Fruit fly (Drosophila melanogaster) S2 (cell line): ENCODE data around the gene RhoL.
A peak's percentile ranks its signal among the peaks of the same experiment; 100 is the strongest.

Source experiments
- CG8478 ChIP-seq: fragments of >200 bp; optimal IDR thresholded peaks from 2 replicates; lab custom pipeline; 2018
- CTCF ChIP-seq, 2 experiments: fragments of >200 bp; optimal IDR thresholded peaks; 2 replicates each; lab custom pipeline; 2018

RhoL gene

dm6 chr3R:9499238-9499637, 3.1 kb downstream of the RhoL start:
- TF ChIP-seq CG8478 (lab: Kevin White, UChicago) (no peak), CTCF (optimal IDR thresholded peaks at IDR 0.05; lab: Kevin White, UChicago) (no peak)

- TF ChIP-seq CTCF (optimal IDR thresholded peaks at IDR 0.05; lab: Kevin White, UChicago) (peak; percentile 43 to 59), CG8478 (lab: Kevin White, UChicago) (no peak)
These were observed 5.6 kb downstream of the RhoL start for dm6 chr3R:9496748-9497147.

dm6 chr3R:9494627-9495009, 7.8 kb downstream of the RhoL start, which contains the start of gene phu:
Gene phu (plus strand): TSS chr3R:9494801.
- TF ChIP-seq CTCF (optimal IDR thresholded peaks at IDR 0.05; lab: Kevin White, UChicago): no peak
- no peak for TF ChIP-seq CG8478 (lab: Kevin White, UChicago)

- TF ChIP-seq CTCF (optimal IDR thresholded peaks at IDR 0.05; lab: Kevin White, UChicago): no peak
- no peak for TF ChIP-seq CG8478 (lab: Kevin White, UChicago)
These were observed 8.5 kb downstream of the RhoL start, which contains the start of gene CG16779 for dm6 chr3R:9493627-9494626. Gene CG16779 (minus strand): TSS chr3R:9493677.

- no peak for TF ChIP-seq CG8478 (lab: Kevin White, UChicago)
- TF ChIP-seq CTCF (optimal IDR thresholded peaks at IDR 0.05; lab: Kevin White, UChicago): no peak
These were observed 10.3 kb downstream of the RhoL start for dm6 chr3R:9492100-9492499.

dm6 chr3R:9491065-9491567, 11.3 kb downstream of the RhoL start:
- TF ChIP-seq CTCF (optimal IDR thresholded peaks at IDR 0.05; lab: Kevin White, UChicago) (no peak), CG8478 (lab: Kevin White, UChicago) (no peak)

- TF ChIP-seq CG8478 (lab: Kevin White, UChicago) (no peak), CTCF (optimal IDR thresholded peaks at IDR 0.05; lab: Kevin White, UChicago) (no peak)
These were observed 13.9 kb downstream of the RhoL start for dm6 chr3R:9488493-9488892.

dm6 chr3R:9487961-9488360, 14.4 kb downstream of the RhoL start:
- no peak for TF ChIP-seq CTCF (optimal IDR thresholded peaks at IDR 0.05; lab: Kevin White, UChicago)
- TF ChIP-seq CG8478 (lab: Kevin White, UChicago): no peak

dm6 chr3R:9487561-9487960, 14.8 kb downstream of the RhoL start:
- no peak for TF ChIP-seq CTCF (optimal IDR thresholded peaks at IDR 0.05; lab: Kevin White, UChicago)
- no peak for TF ChIP-seq CG8478 (lab: Kevin White, UChicago)

dm6 chr3R:9480396-9480795, 22.0 kb downstream of the RhoL start:
- TF ChIP-seq CTCF (optimal IDR thresholded peaks at IDR 0.05; lab: Kevin White, UChicago) (no peak), CG8478 (lab: Kevin White, UChicago) (no peak)

- TF ChIP-seq CG8478 (lab: Kevin White, UChicago) (no peak), CTCF (optimal IDR thresholded peaks at IDR 0.05; lab: Kevin White, UChicago) (no peak)
These were observed 34.3 kb downstream of the RhoL start for dm6 chr3R:9468109-9468508.

dm6 chr3R:9460488-9461150, 41.8 kb downstream of the RhoL start, which contains the start of gene GstZ2:
Gene GstZ2 (minus strand): TSS chr3R:9460652.
- TF ChIP-seq CTCF (optimal IDR thresholded peaks at IDR 0.05; lab: Kevin White, UChicago) (no peak), CG8478 (lab: Kevin White, UChicago) (no peak)

- no peak for TF ChIP-seq CTCF (optimal IDR thresholded peaks at IDR 0.05; lab: Kevin White, UChicago)
- TF ChIP-seq CG8478 (lab: Kevin White, UChicago): no peak
These were observed 42.7 kb downstream of the RhoL start for dm6 chr3R:9459385-9460285.

dm6 chr3R:9456373-9456772, 46.0 kb downstream of the RhoL start, which contains the start of gene GstZ1:
Gene GstZ1 (minus strand): TSS chr3R:9456546.
- TF ChIP-seq CG8478 (lab: Kevin White, UChicago) (no peak), CTCF (optimal IDR thresholded peaks at IDR 0.05; lab: Kevin White, UChicago) (no peak)
